Worm (Caenorhabditis elegans): ENCODE measurements around the gene bath-3.

ce11 chrII:2075513-2075912, 45.2 kb upstream of the bath-3 start, which contains the start of gene F07E5.8:
- TF ChIP-seq elt-1 (tag; optimal IDR thresholded peaks at IDR 0.05), result no peak
- TF ChIP-seq fos-1 (tag; optimal IDR thresholded peaks at IDR 0.05), result no peak
- TF ChIP-seq ama-1 (optimal IDR thresholded peaks at IDR 0.05), result no peak
- no peak for TF ChIP-seq nhr-25 (tag; optimal IDR thresholded peaks at IDR 0.05)
- no peak for TF ChIP-seq Y55F3AM.14 (GFP tag; optimal IDR thresholded peaks at IDR 0.05)
- no peak for TF ChIP-seq sem-4 (tag; optimal IDR thresholded peaks at IDR 0.05)
- TF ChIP-seq nhr-23 (tag; optimal IDR thresholded peaks at IDR 0.05), result no peak
- no peak for TF ChIP-seq mab-5 (tag; optimal IDR thresholded peaks at IDR 0.05)
- TF ChIP-seq unc-62 (GFP tag; optimal IDR thresholded peaks at IDR 0.05), result no peak
- TF ChIP-seq ztf-11 (tag; optimal IDR thresholded peaks at IDR 0.05), result no peak
- TF ChIP-seq mdl-1 (tag; optimal IDR thresholded peaks at IDR 0.05), result no peak
- TF ChIP-seq peb-1 (tag; optimal IDR thresholded peaks at IDR 0.05), result no peak
- no peak for TF ChIP-seq aly-2 (tag; optimal IDR thresholded peaks at IDR 0.05)

Measured in whole organism, L2 larva.